Worm (Caenorhabditis elegans): ENCODE data around the gene cyp-29A3.

Gene cyp-29A3

ce11 chrV:58971-59370 lies at the start of gene cyp-29A3:
Gene cyp-29A3 (plus strand): TSS chrV:59239.
- TF ChIP-seq nhr-12 (tag; optimal IDR thresholded peaks at IDR 0.05) (no peak), nhr-129 (tag; optimal IDR thresholded peaks at IDR 0.05) (no peak), nhr-11 (tag; optimal IDR thresholded peaks at IDR 0.05) (no peak), nhr-23 (tag; optimal IDR thresholded peaks at IDR 0.05) (no peak)

DNA sequence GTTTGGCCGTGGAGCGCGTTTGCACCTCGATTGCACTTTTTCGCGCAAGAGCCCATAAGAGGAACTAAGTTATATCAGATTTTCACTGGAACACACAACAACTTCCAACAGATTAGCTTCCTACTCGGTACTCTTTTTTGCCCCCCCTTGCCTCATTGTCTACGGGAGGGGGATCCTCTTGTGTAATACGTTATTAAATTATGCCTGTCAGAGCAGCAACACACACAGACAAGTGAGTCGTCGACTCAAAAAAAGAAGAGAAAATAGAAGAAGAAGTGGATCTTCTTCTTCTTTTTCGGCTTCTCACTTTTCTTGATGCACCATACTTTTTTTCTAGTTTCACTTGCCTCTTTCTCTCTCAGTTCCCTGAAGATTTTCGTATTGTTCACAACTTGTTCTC lies 47.9 kb upstream of the cyp-29A3 start:
- TF ChIP-seq elt-3 (tag; optimal IDR thresholded peaks at IDR 0.05) (no peak), nhr-21 (tag; optimal IDR thresholded peaks at IDR 0.05) (no peak), nhr-129 (tag; optimal IDR thresholded peaks at IDR 0.05) (no peak), lin-39 (tag; optimal IDR thresholded peaks at IDR 0.05) (no peak), lin-13 (GFP tag; optimal IDR thresholded peaks at IDR 0.05) (no peak), ztf-1 (GFP tag; conservative IDR thresholded peaks at IDR 0.05) (no peak), mab-5 (tag; optimal IDR thresholded peaks at IDR 0.05) (no peak), lsy-2 (tag; optimal IDR thresholded peaks at IDR 0.05) (no peak), sem-4 (tag; optimal IDR thresholded peaks at IDR 0.05) (no peak), sma-3 (GFP tag; optimal IDR thresholded peaks at IDR 0.05) (no peak), unc-55 (GFP tag; optimal IDR thresholded peaks at IDR 0.05) (no peak), sma-9 (GFP tag; optimal IDR thresholded peaks at IDR 0.05) (no peak), sma-9 (tag; optimal IDR thresholded peaks at IDR 0.05) (no peak), aly-2 (tag; optimal IDR thresholded peaks at IDR 0.05) (no peak), fos-1 (tag; optimal IDR thresholded peaks at IDR 0.05) (no peak), alr-1 (tag; optimal IDR thresholded peaks at IDR 0.05) (no peak), dmd-4 (tag; optimal IDR thresholded peaks at IDR 0.05) (no peak)

- TF ChIP-seq skn-1 (tag; optimal IDR thresholded peaks at IDR 0.05) (no peak), R02D3.7 (tag; optimal IDR thresholded peaks at IDR 0.05) (no peak), egl-27 (tag; optimal IDR thresholded peaks at IDR 0.05) (no peak), mab-5 (tag; optimal IDR thresholded peaks at IDR 0.05) (no peak), unc-62 (GFP tag; optimal IDR thresholded peaks at IDR 0.05) (no peak), F13H6.1 (tag; optimal IDR thresholded peaks at IDR 0.05) (no peak), zag-1 (tag; optimal IDR thresholded peaks at IDR 0.05) (no peak), ZK546.5 (tag; optimal IDR thresholded peaks at IDR 0.05) (no peak), blmp-1 (tag; optimal IDR thresholded peaks at IDR 0.05; ENCODE audit: insufficient read depth) (no peak), sem-4 (tag; optimal IDR thresholded peaks at IDR 0.05) (no peak), aly-2 (tag; optimal IDR thresholded peaks at IDR 0.05) (no peak), nhr-12 (tag; optimal IDR thresholded peaks at IDR 0.05) (no peak), lsy-2 (tag; optimal IDR thresholded peaks at IDR 0.05) (no peak), alr-1 (tag; optimal IDR thresholded peaks at IDR 0.05) (no peak), mbf-1 (tag; optimal IDR thresholded peaks at IDR 0.05) (no peak), peb-1 (tag; optimal IDR thresholded peaks at IDR 0.05) (no peak), lin-11 (tag; optimal IDR thresholded peaks at IDR 0.05) (no peak), snpc-4 (tag; optimal IDR thresholded peaks at IDR 0.05) (no peak), nhr-21 (tag; optimal IDR thresholded peaks at IDR 0.05) (no peak), elt-3 (tag; optimal IDR thresholded peaks at IDR 0.05) (no peak)
Observed at ce11 chrV:11708-12107, 47.3 kb upstream of the cyp-29A3 start.

- TF ChIP-seq gmeb-1 (tag; optimal IDR thresholded peaks at IDR 0.05): peak; percentile 47
- no peak for TF ChIP-seq aly-2 (tag; optimal IDR thresholded peaks at IDR 0.05)
- TF ChIP-seq fos-1 (tag; optimal IDR thresholded peaks at IDR 0.05): peak; percentile 47
Observed at ce11 chrV:16067-16845, 42.8 kb upstream of the cyp-29A3 start.

ce11 chrV:20518-20917 lies 38.5 kb upstream of the cyp-29A3 start, which contains the start of gene egl-8:
Gene egl-8 (plus strand): TSS chrV:20818.
- no peak for TF ChIP-seq C34F6.9 (tag; optimal IDR thresholded peaks at IDR 0.05)
- no peak for TF ChIP-seq alr-1 (tag; optimal IDR thresholded peaks at IDR 0.05)
- no peak for TF ChIP-seq nhr-21 (tag; optimal IDR thresholded peaks at IDR 0.05)
- TF ChIP-seq unc-62 (GFP tag; optimal IDR thresholded peaks at IDR 0.05): no peak
- TF ChIP-seq mdl-1 (tag; optimal IDR thresholded peaks at IDR 0.05): no peak
- no peak for TF ChIP-seq nhr-77 (tag; optimal IDR thresholded peaks at IDR 0.05)
- TF ChIP-seq ztf-4 (tag; optimal IDR thresholded peaks at IDR 0.05): no peak
